Fruit fly (Drosophila melanogaster) whole organism, adult: Measurements from ENCODE around the gene Nepl13.

Experiments used
- CG12768 ChIP-seq: fragments of 200-800 bp; sonication (Bioruptor generic); optimal IDR thresholded peaks from 2 replicates; lab custom pipeline; 2017; ENCODE audit warnings: missing biosample characterization, missing genetic modification characterization, mild to moderate bottlenecking, moderate library complexity, missing genetic modification reagents
- CG14711 ChIP-seq: fragments of 200-800 bp; sonication (Bioruptor generic); optimal IDR thresholded peaks from 2 replicates; lab custom pipeline; 2018; ENCODE audit warnings: missing biosample characterization, mild to moderate bottlenecking, missing genetic modification characterization, moderate library complexity
- CG7101 ChIP-seq: fragments of 200-800 bp; sonication (Bioruptor generic); optimal IDR thresholded peaks from 2 replicates; lab custom pipeline; 2018; ENCODE audit warnings: missing biosample characterization, mild to moderate bottlenecking, missing genetic modification characterization, moderate library complexity
- Clk ChIP-seq: fragments of 200-800 bp; sonication (Bioruptor generic); optimal IDR thresholded peaks from 2 replicates; lab custom pipeline; 2017; ENCODE audit warnings: missing biosample characterization, missing genetic modification characterization
- Hr96 ChIP-seq: fragments of 200-800 bp; sonication (Bioruptor generic); optimal IDR thresholded peaks from 2 replicates; lab custom pipeline; 2016; ENCODE audit warnings: missing biosample characterization, missing genetic modification characterization
- cic ChIP-seq: fragments of 200-800 bp; sonication (Bioruptor generic); optimal IDR thresholded peaks from 2 replicates; lab custom pipeline; 2017; ENCODE audit warnings: missing biosample characterization, mild to moderate bottlenecking, missing genetic modification characterization, moderate library complexity
- kay ChIP-seq: fragments of 200-800 bp; sonication (Bioruptor generic); peaks from one replicate; lab custom pipeline; 2016; ENCODE audit warnings: missing biosample characterization, missing genetic modification characterization, borderline replicate concordance
- ovo ChIP-seq: fragments of 200-800 bp; sonication (Bioruptor generic); optimal IDR thresholded peaks from 2 replicates; lab custom pipeline; 2016; ENCODE audit warnings: missing biosample characterization, missing genetic modification characterization

- TF ChIP-seq Hr96 (GFP tag; lab: Kevin White, UChicago) = no peak
- TF ChIP-seq ovo = no peak
- no peak for TF ChIP-seq CG7101
- no peak for TF ChIP-seq CG14711 (tag; lab: Kevin White, UChicago)
- TF ChIP-seq kay (GFP tag; lab: Kevin White, UChicago) = no peak
- TF ChIP-seq CG12768 = peak; percentile 2
- TF ChIP-seq cic (GFP tag; lab: Kevin White, UChicago) = no peak
- no peak for TF ChIP-seq Clk (GFP tag; lab: Kevin White, UChicago)
Measured at dm6 chr3R:22780135-22780534, 19.3 kb upstream of the Nepl13 start.
